Fruit fly (Drosophila melanogaster) whole organism, embryonic: ENCODE measurements around the gene CRAT.

Experiments
- CG10565 ChIP-seq: fragments of 200-800 bp; sonication (Bioruptor generic); optimal IDR thresholded peaks from 3 replicates; lab custom pipeline; 2016; ENCODE audit warnings: missing biosample characterization, mild to moderate bottlenecking, missing genetic modification characterization
- CG11456 ChIP-seq: fragments of 200-800 bp; sonication (Bioruptor generic); IDR thresholded peaks from 3 replicates; pipeline ENCODE4 v1.3.6; 2022; ENCODE audit warnings: missing biosample characterization, missing genetic modification characterization
- CG13894 ChIP-seq: fragments of 200-800 bp; sonication (Bioruptor generic); optimal IDR thresholded peaks from 3 replicates; lab custom pipeline; 2018; ENCODE audit warnings: missing biosample characterization, mild to moderate bottlenecking, missing genetic modification characterization, moderate library complexity
- CG15011 ChIP-seq: fragments of 200-800 bp; sonication (Bioruptor generic); optimal IDR thresholded peaks from 3 replicates; lab custom pipeline; 2018; ENCODE audit warnings: missing biosample characterization, mild to moderate bottlenecking, missing genetic modification characterization
- CG15073 ChIP-seq: fragments of 200-800 bp; sonication (Bioruptor generic); optimal IDR thresholded peaks from 2 replicates; lab custom pipeline; 2016; ENCODE audit warnings: missing biosample characterization, missing genetic modification characterization
- CG15696 ChIP-seq: fragments of 200-800 bp; sonication (Bioruptor generic); optimal IDR thresholded peaks from 2 replicates; lab custom pipeline; 2019; ENCODE audit warnings: missing biosample characterization, mild to moderate bottlenecking, missing genetic modification characterization, moderate library complexity
- CG18011 ChIP-seq: fragments of 200-800 bp; sonication (Bioruptor generic); optimal IDR thresholded peaks from 2 replicates; lab custom pipeline; 2017; ENCODE audit warnings: missing biosample characterization, missing genetic modification characterization, mild to moderate bottlenecking, moderate library complexity, missing genotype
- CG2202 ChIP-seq: fragments of 200-800 bp; sonication (Bioruptor generic); optimal IDR thresholded peaks from 2 replicates; lab custom pipeline; 2018; ENCODE audit warnings: missing biosample characterization, mild to moderate bottlenecking, missing genetic modification characterization
- CG31441 ChIP-seq: fragments of 200-800 bp; sonication (Bioruptor generic); IDR thresholded peaks from 2 replicates; pipeline ENCODE4 v1.3.6; 2022; ENCODE audit warnings: missing biosample characterization, missing genetic modification characterization
- CG3407 ChIP-seq: fragments of 200-800 bp; sonication (Bioruptor generic); optimal IDR thresholded peaks from 2 replicates; lab custom pipeline; 2018; ENCODE audit warnings: missing biosample characterization, mild to moderate bottlenecking, missing genetic modification characterization
- CG34224 ChIP-seq: fragments of 200-800 bp; sonication (Bioruptor generic); IDR thresholded peaks from 3 replicates; pipeline ENCODE4 v1.3.6; 2022; ENCODE audit warnings: missing biosample characterization, missing genetic modification characterization; ENCODE audit not compliant: partially characterized antibody
- CG34376 ChIP-seq: fragments of 200-800 bp; sonication (Bioruptor generic); optimal IDR thresholded peaks from 2 replicates; lab custom pipeline; 2018; ENCODE audit warnings: missing biosample characterization, mild to moderate bottlenecking, missing genetic modification characterization
- CG4617 ChIP-seq: fragments of 200-800 bp; sonication (Bioruptor generic); optimal IDR thresholded peaks from 3 replicates; lab custom pipeline; 2016; ENCODE audit warnings: missing biosample characterization, missing genetic modification characterization, borderline replicate concordance
- CG4820 ChIP-seq: fragments of 200-800 bp; sonication (Bioruptor generic); optimal IDR thresholded peaks from 3 replicates; lab custom pipeline; 2016; ENCODE audit warnings: missing biosample characterization, missing genetic modification characterization
- CG6791 ChIP-seq: fragments of 200-800 bp; sonication (Bioruptor generic); IDR thresholded peaks from 3 replicates; pipeline ENCODE4 v1.3.6; 2022; ENCODE audit warnings: missing biosample characterization, missing genetic modification characterization; ENCODE audit not compliant: partially characterized antibody
- CG8359 ChIP-seq: fragments of 200-800 bp; sonication (Bioruptor generic); optimal IDR thresholded peaks from 2 replicates; lab custom pipeline; 2017; ENCODE audit warnings: missing biosample characterization, mild to moderate bottlenecking, missing genetic modification characterization, borderline replicate concordance
- CG9215 ChIP-seq: fragments of 200-800 bp; sonication (Bioruptor generic); IDR thresholded peaks from 2 replicates; pipeline ENCODE4 v1.3.6; 2022; ENCODE audit warnings: missing biosample characterization, missing genetic modification characterization
- CG9609 ChIP-seq: fragments of 200-800 bp; sonication (Bioruptor generic); optimal IDR thresholded peaks from 3 replicates; lab custom pipeline; 2016; ENCODE audit warnings: missing biosample characterization, missing genetic modification characterization
- CG9932 ChIP-seq: fragments of 200-800 bp; sonication (Bioruptor generic); IDR thresholded peaks from 2 replicates; pipeline ENCODE4 v1.3.6; 2022; ENCODE audit warnings: missing biosample characterization, missing genetic modification characterization
- Dip3 ChIP-seq: fragments of 200-800 bp; sonication (Bioruptor generic); optimal IDR thresholded peaks from 3 replicates; lab custom pipeline; 2016; ENCODE audit warnings: missing biosample characterization, missing genetic modification characterization
- Fer2 ChIP-seq: fragments of 200-800 bp; sonication (Bioruptor generic); optimal IDR thresholded peaks from 2 replicates; lab custom pipeline; 2018; ENCODE audit warnings: missing biosample characterization, mild to moderate bottlenecking, missing genetic modification characterization, moderate library complexity
- Hmr ChIP-seq: fragments of 200-800 bp; sonication (Bioruptor generic); optimal IDR thresholded peaks from 3 replicates; lab custom pipeline; 2017; ENCODE audit warnings: mild to moderate bottlenecking, missing biosample characterization, missing genetic modification reagents, missing genetic modification characterization
- Hr3 ChIP-seq: fragments of 200-800 bp; sonication (Bioruptor generic); optimal IDR thresholded peaks from 3 replicates; lab custom pipeline; 2016; ENCODE audit warnings: missing biosample characterization, missing genetic modification characterization
- Kr ChIP-seq: fragments of 200-800 bp; sonication (Bioruptor generic); optimal IDR thresholded peaks from 2 replicates; lab custom pipeline; 2017; ENCODE audit warnings: missing biosample characterization, mild to moderate bottlenecking, missing genetic modification characterization
- MBD-R2 ChIP-seq: fragments of 200-800 bp; sonication (Bioruptor generic); IDR thresholded peaks from 2 replicates; pipeline ENCODE4 v1.3.6; 2022; ENCODE audit warnings: missing biosample characterization, missing genetic modification characterization
- Nf-YA ChIP-seq: fragments of 200-800 bp; sonication (Bioruptor generic); IDR thresholded peaks from 2 replicates; pipeline ENCODE4 v1.3.6; 2022; ENCODE audit warnings: missing biosample characterization, missing genetic modification characterization
- Scr ChIP-seq: fragments of 200-800 bp; sonication (Bioruptor generic); IDR thresholded peaks from 2 replicates; pipeline ENCODE4 v1.3.6; 2022; ENCODE audit warnings: missing biosample characterization, missing genetic modification characterization; ENCODE audit not compliant: partially characterized antibody
- TFAM ChIP-seq: fragments of 200-800 bp; sonication (Bioruptor generic); optimal IDR thresholded peaks from 2 replicates; lab custom pipeline; 2017; ENCODE audit warnings: missing biosample characterization, missing genetic modification characterization, inconsistent platforms
- ac ChIP-seq: fragments of 200-800 bp; sonication (Bioruptor generic); optimal IDR thresholded peaks from 3 replicates; lab custom pipeline; 2017; ENCODE audit warnings: missing biosample characterization, mild to moderate bottlenecking, missing genetic modification characterization
- cad ChIP-seq: fragments of >200 bp; optimal IDR thresholded peaks from 2 replicates; lab custom pipeline; 2017; ENCODE audit warnings: missing biosample characterization, missing genetic modification characterization
- chm ChIP-seq: fragments of 200-800 bp; sonication (Bioruptor generic); IDR thresholded peaks from 2 replicates; pipeline ENCODE4 v1.3.6; 2022; ENCODE audit warnings: missing biosample characterization, missing genetic modification characterization
- corto ChIP-seq: fragments of 200-800 bp; sonication (Bioruptor generic); optimal IDR thresholded peaks from 2 replicates; lab custom pipeline; 2016; ENCODE audit warnings: missing biosample characterization, mild to moderate bottlenecking, missing genetic modification characterization, moderate library complexity
- dati ChIP-seq: fragments of 200-800 bp; sonication (Bioruptor generic); IDR thresholded peaks from 2 replicates; pipeline ENCODE4 v1.3.6; 2022; ENCODE audit warnings: missing biosample characterization, missing genetic modification characterization
- esg ChIP-seq: fragments of 200-800 bp; sonication (Bioruptor generic); conservative IDR thresholded peaks from 2 replicates; pipeline ENCODE4 v1.3.6; 2022; ENCODE audit warnings: missing biosample characterization, missing genetic modification characterization
- eve ChIP-seq, 2 experiments: fragments of >200 bp; optimal IDR thresholded peaks; 2 replicates each; lab custom pipeline; 2017; ENCODE audit warnings: missing biosample characterization in 2 of 2, missing genetic modification characterization in 2 of 2
- ewg ChIP-seq: fragments of 200-800 bp; sonication (Bioruptor generic); optimal IDR thresholded peaks from 3 replicates; lab custom pipeline; 2017; ENCODE audit warnings: mild to moderate bottlenecking, missing biosample characterization, missing genetic modification reagents, missing genetic modification characterization
- fru ChIP-seq: fragments of >200 bp; optimal IDR thresholded peaks from 2 replicates; lab custom pipeline; 2017
- ham ChIP-seq: fragments of 200-800 bp; sonication (Bioruptor generic); IDR thresholded peaks from 2 replicates; pipeline ENCODE4 v1.3.6; 2022; ENCODE audit warnings: missing biosample characterization, missing genetic modification characterization
- odd ChIP-seq: fragments of 200-800 bp; sonication (Bioruptor generic); optimal IDR thresholded peaks from 2 replicates; lab custom pipeline; 2017; ENCODE audit warnings: missing biosample characterization, mild to moderate bottlenecking, missing genetic modification characterization
- onecut ChIP-seq: fragments of 200-800 bp; sonication (Bioruptor generic); IDR thresholded peaks from 2 replicates; pipeline ENCODE4 v1.3.6; 2022; ENCODE audit warnings: missing biosample characterization, missing genetic modification characterization
- pnt ChIP-seq: fragments of 200-800 bp; sonication (Bioruptor generic); optimal IDR thresholded peaks from 3 replicates; lab custom pipeline; 2016; ENCODE audit warnings: missing biosample characterization, missing genetic modification characterization
- psq ChIP-seq: fragments of 200-800 bp; sonication (Bioruptor generic); optimal IDR thresholded peaks from 2 replicates; lab custom pipeline; 2017; ENCODE audit warnings: missing biosample characterization, missing genetic modification characterization
- scrt ChIP-seq: fragments of 200-800 bp; sonication (Bioruptor generic); optimal IDR thresholded peaks from 2 replicates; lab custom pipeline; 2018; ENCODE audit warnings: missing biosample characterization, mild to moderate bottlenecking, missing genetic modification characterization, moderate library complexity
- sens-2 ChIP-seq: fragments of 200-800 bp; sonication (Bioruptor generic); IDR thresholded peaks from 2 replicates; pipeline ENCODE4 v1.3.6; 2022; ENCODE audit warnings: missing biosample characterization, missing genetic modification characterization
- seq ChIP-seq: fragments of 200-800 bp; sonication (Bioruptor generic); IDR thresholded peaks from 2 replicates; pipeline ENCODE4 v1.3.6; 2022; ENCODE audit warnings: missing biosample characterization, missing genetic modification characterization
- shn ChIP-seq: fragments of 200-800 bp; sonication (Bioruptor generic); optimal IDR thresholded peaks from 3 replicates; lab custom pipeline; 2016; ENCODE audit warnings: missing biosample characterization, missing genetic modification characterization
- sima ChIP-seq: fragments of 200-800 bp; sonication (Bioruptor generic); optimal IDR thresholded peaks from 2 replicates; lab custom pipeline; 2016; ENCODE audit warnings: missing biosample characterization, missing genetic modification characterization
- stc ChIP-seq: fragments of 200-800 bp; sonication (Bioruptor generic); IDR thresholded peaks from 2 replicates; pipeline ENCODE4 v1.3.6; 2022; ENCODE audit warnings: missing biosample characterization, missing genetic modification characterization
- stwl ChIP-seq: fragments of 200-800 bp; sonication (Bioruptor generic); optimal IDR thresholded peaks from 3 replicates; lab custom pipeline; 2018; ENCODE audit warnings: missing biosample characterization, mild to moderate bottlenecking, missing genetic modification characterization, moderate library complexity
- trh ChIP-seq: fragments of 200-800 bp; sonication (Bioruptor generic); optimal IDR thresholded peaks from 2 replicates; lab custom pipeline; 2016; ENCODE audit warnings: missing biosample characterization, missing genetic modification characterization
- zfh2 ChIP-seq: fragments of 200-800 bp; sonication (Bioruptor generic); optimal IDR thresholded peaks from 2 replicates; lab custom pipeline; 2016; ENCODE audit warnings: missing biosample characterization, missing genetic modification characterization

CRAT gene

DNA sequence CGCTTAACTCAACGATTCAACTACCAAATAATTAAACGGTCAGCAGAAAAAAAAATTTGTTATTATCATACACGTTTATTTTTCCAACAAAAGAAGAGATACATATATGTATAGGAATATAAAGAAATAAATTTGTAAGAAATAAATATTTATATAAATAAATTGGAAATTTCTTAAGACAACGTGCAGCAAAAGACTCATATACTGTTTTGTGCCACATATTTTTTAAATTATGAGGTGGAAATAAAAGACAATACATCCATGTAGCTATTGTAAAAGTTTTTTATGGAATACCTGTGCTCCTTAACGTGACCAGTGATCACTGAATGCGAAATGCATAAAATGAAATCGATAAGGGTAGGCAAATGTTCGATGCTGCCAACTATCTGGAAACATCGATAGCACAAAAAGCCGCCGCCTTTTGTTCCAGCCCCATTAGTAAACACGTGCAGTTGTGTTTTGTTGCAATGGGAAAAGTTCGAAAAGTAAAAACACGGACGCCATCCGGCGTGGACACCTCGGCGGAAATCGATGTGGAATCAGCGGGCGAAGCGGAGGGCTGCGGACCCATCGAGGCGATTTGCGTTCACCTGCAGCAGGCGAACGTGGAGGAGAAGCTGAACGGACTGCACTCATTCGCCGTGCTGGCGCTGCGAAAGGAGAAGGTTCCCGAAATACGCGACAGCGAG, 7.2 kb downstream of the CRAT start, which contains the start of gene CG10286 (continued):
- TF ChIP-seq CG15073 (GFP tag; lab: Kevin White, UChicago): no peak
- TF ChIP-seq Nf-YA: no peak
- peak; percentile 25 for TF ChIP-seq scrt (GFP tag; lab: Kevin White, UChicago)
- no peak for TF ChIP-seq psq (GFP tag; lab: Kevin White, UChicago)
- peak; percentile 8 for TF ChIP-seq zfh2 (GFP tag; lab: Kevin White, UChicago)
- TF ChIP-seq corto (GFP tag; lab: Kevin White, UChicago): no peak
- TF ChIP-seq CG4617 (GFP tag; lab: Kevin White, UChicago): peak; percentile 14
- no peak for TF ChIP-seq dati
- TF ChIP-seq odd (GFP tag; lab: Kevin White, UChicago): no peak
- no peak for TF ChIP-seq CG18011 (GFP tag; lab: Kevin White, UChicago)
- no peak for TF ChIP-seq CG3407 (GFP tag; lab: Kevin White, UChicago)
- TF ChIP-seq Hr3 (GFP tag; lab: Kevin White, UChicago): peak; percentile 20
- TF ChIP-seq ewg (GFP tag; lab: Kevin White, UChicago): no peak
- TF ChIP-seq trh (GFP tag; lab: Kevin White, UChicago): no peak
- TF ChIP-seq CG31441: peak; percentile 83
- TF ChIP-seq CG9932 (GFP tag; lab: Robert Waterston, UW): peak; percentile 64
- no peak for TF ChIP-seq CG9609
- TF ChIP-seq stc: no peak
- TF ChIP-seq Scr (GFP tag; lab: Robert Waterston, UW): peak; percentile 75
- TF ChIP-seq Kr (GFP tag; lab: Kevin White, UChicago): no peak
- TF ChIP-seq stwl (tag; lab: Kevin White, UChicago): peak; percentile 3
- no peak for TF ChIP-seq cad (GFP tag; lab: Kevin White, UChicago)
- no peak for TF ChIP-seq seq (GFP tag; lab: Robert Waterston, UW)
- TF ChIP-seq eve (GFP tag; optimal IDR thresholded peaks at IDR 0.05; lab: Kevin White, UChicago): no peak
- no peak for TF ChIP-seq CG10565 (GFP tag; lab: Kevin White, UChicago)
- TF ChIP-seq ham (GFP tag; lab: Robert Waterston, UW): no peak
- TF ChIP-seq sens-2 (GFP tag; lab: Robert Waterston, UW): no peak
- no peak for TF ChIP-seq pnt
- TF ChIP-seq CG13894 (tag; lab: Kevin White, UChicago): no peak
- TF ChIP-seq CG34224 (GFP tag; lab: Robert Waterston, UW): peak; percentile 76
- TF ChIP-seq TFAM (GFP tag; lab: Kevin White, UChicago): no peak
- 0 out of 3 replicates have a peak, but pooled peaks have one; percentile 7 for TF ChIP-seq CG11456
- TF ChIP-seq CG8359: no peak
- TF ChIP-seq MBD-R2 (GFP tag; lab: Robert Waterston, UW): peak; percentile 68
- TF ChIP-seq sima: no peak
- peak; percentile 48 for TF ChIP-seq Hmr (GFP tag; lab: Kevin White, UChicago)
- TF ChIP-seq chm (GFP tag; lab: Robert Waterston, UW): peak; percentile 35; the same call in 1 of the 2 replicates
- TF ChIP-seq CG6791 (GFP tag; lab: Robert Waterston, UW): peak; percentile 79
- TF ChIP-seq CG15696 (tag; lab: Kevin White, UChicago): no peak
- TF ChIP-seq CG9215 (GFP tag; lab: Robert Waterston, UW): no peak
- TF ChIP-seq ac (GFP tag; lab: Kevin White, UChicago): no peak
- TF ChIP-seq CG4820 (GFP tag; lab: Kevin White, UChicago): no peak
- TF ChIP-seq CG2202: no peak
- no peak for TF ChIP-seq shn (GFP tag; lab: Kevin White, UChicago)
- TF ChIP-seq fru: no peak
- TF ChIP-seq Dip3 (GFP tag; lab: Kevin White, UChicago): no peak
- TF ChIP-seq CG15011 (GFP tag; lab: Kevin White, UChicago): no peak
- TF ChIP-seq esg (GFP tag; lab: Robert Waterston, UW): no peak
- TF ChIP-seq CG34376 (GFP tag; lab: Kevin White, UChicago): no peak
- TF ChIP-seq Fer2 (tag; lab: Kevin White, UChicago): no peak
- peak; percentile 57 for TF ChIP-seq onecut (GFP tag; lab: Robert Waterston, UW)
